Fruit fly (Drosophila melanogaster) whole organism, embryonic: ENCODE measurements around the gene CG45307.

Experiments used
- Bgb ChIP-seq: fragments of 200-800 bp; sonication (Bioruptor generic); IDR thresholded peaks from 2 replicates; pipeline ENCODE4 v1.3.6; 2022; ENCODE audit warnings: missing biosample characterization, missing genetic modification characterization; ENCODE audit not compliant: partially characterized antibody
- CG12744 ChIP-seq: fragments of 200-800 bp; sonication (Bioruptor generic); optimal IDR thresholded peaks from 2 replicates; lab custom pipeline; 2016; ENCODE audit warnings: missing biosample characterization, missing genetic modification characterization
- CG12769 ChIP-seq: fragments of 200-800 bp; sonication (Bioruptor generic); optimal IDR thresholded peaks from 2 replicates; lab custom pipeline; 2019; ENCODE audit warnings: missing biosample characterization, mild to moderate bottlenecking, missing genetic modification characterization, moderate library complexity
- CG13287 ChIP-seq: fragments of 200-800 bp; sonication (Bioruptor generic); IDR thresholded peaks from 2 replicates; pipeline ENCODE4 v1.3.6; 2022; ENCODE audit warnings: missing biosample characterization, missing genetic modification characterization; ENCODE audit not compliant: partially characterized antibody
- CG13296 ChIP-seq: fragments of 200-800 bp; sonication (Bioruptor generic); optimal IDR thresholded peaks from 3 replicates; lab custom pipeline; 2018; ENCODE audit warnings: missing biosample characterization, mild to moderate bottlenecking, missing genetic modification characterization
- CG13894 ChIP-seq: fragments of 200-800 bp; sonication (Bioruptor generic); optimal IDR thresholded peaks from 3 replicates; lab custom pipeline; 2018; ENCODE audit warnings: missing biosample characterization, mild to moderate bottlenecking, missing genetic modification characterization, moderate library complexity
- CG16863 ChIP-seq: fragments of 200-800 bp; sonication (Bioruptor generic); optimal IDR thresholded peaks from 3 replicates; lab custom pipeline; 2016; ENCODE audit warnings: missing biosample characterization, missing genetic modification characterization
- CG17829 ChIP-seq: fragments of 200-800 bp; optimal IDR thresholded peaks from 2 replicates; lab custom pipeline; 2019; ENCODE audit warnings: missing biosample characterization, mild to moderate bottlenecking, missing genetic modification characterization, moderate library complexity
- CG18011 ChIP-seq: fragments of 200-800 bp; sonication (Bioruptor generic); optimal IDR thresholded peaks from 2 replicates; lab custom pipeline; 2017; ENCODE audit warnings: missing biosample characterization, missing genetic modification characterization, mild to moderate bottlenecking, moderate library complexity, missing genotype
- CG4424 ChIP-seq: fragments of 200-800 bp; sonication (Bioruptor generic); optimal IDR thresholded peaks from 3 replicates; lab custom pipeline; 2016; ENCODE audit warnings: missing biosample characterization, missing genetic modification characterization
- CG6765 ChIP-seq: fragments of 200-800 bp; sonication (Bioruptor generic); optimal IDR thresholded peaks from 3 replicates; lab custom pipeline; 2017; ENCODE audit warnings: missing biosample characterization, mild to moderate bottlenecking, missing genetic modification characterization
- CG7556 ChIP-seq: fragments of 200-800 bp; sonication (Bioruptor generic); optimal IDR thresholded peaks from 2 replicates; lab custom pipeline; 2017; ENCODE audit warnings: missing biosample characterization, mild to moderate bottlenecking, missing genetic modification characterization
- CG7745 ChIP-seq: fragments of 200-800 bp; sonication (Bioruptor generic); optimal IDR thresholded peaks from 2 replicates; lab custom pipeline; 2018; ENCODE audit warnings: missing biosample characterization, mild to moderate bottlenecking, missing genetic modification characterization, moderate library complexity
- CG9797 ChIP-seq: fragments of 200-800 bp; sonication (Bioruptor generic); optimal IDR thresholded peaks from 3 replicates; lab custom pipeline; 2018; ENCODE audit warnings: missing biosample characterization, mild to moderate bottlenecking, missing genetic modification characterization
- D ChIP-seq, 2 experiments: fragments of 200-800 bp in 1 of 2; fragments of >200 bp in 1 of 2; sonication (Bioruptor generic) in 1 of 2; optimal IDR thresholded peaks; 2 replicates in 1 of 2; 3 replicates in 1 of 2; lab custom pipeline; 2017; ENCODE audit warnings: mild to moderate bottlenecking in 1 of 2, missing biosample characterization in 1 of 2, missing genetic modification characterization in 1 of 2, missing genetic modification reagents in 1 of 2
- Dp ChIP-seq: fragments of 200-800 bp; sonication (Bioruptor generic); optimal IDR thresholded peaks from 2 replicates; lab custom pipeline; 2018; ENCODE audit warnings: missing biosample characterization, mild to moderate bottlenecking, missing genetic modification characterization, moderate library complexity
- Eip74EF ChIP-seq, 2 experiments: fragments of 200-800 bp in 1 of 2; fragments of >200 bp in 1 of 2; sonication (Bioruptor generic) in 1 of 2; optimal IDR thresholded peaks; 2 replicates each; lab custom pipeline; 2017 to 2019; ENCODE audit warnings: missing biosample characterization in 2 of 2, missing genetic modification characterization in 2 of 2, mild to moderate bottlenecking in 1 of 2, moderate library complexity in 1 of 2
- HLH3B ChIP-seq: fragments of 200-800 bp; sonication (Bioruptor generic); IDR thresholded peaks from 2 replicates; pipeline ENCODE4 v1.3.6; 2022; ENCODE audit warnings: missing biosample characterization, missing genetic modification characterization
- Hr3 ChIP-seq: fragments of 200-800 bp; sonication (Bioruptor generic); optimal IDR thresholded peaks from 3 replicates; lab custom pipeline; 2016; ENCODE audit warnings: missing biosample characterization, missing genetic modification characterization
- Lim3 ChIP-seq: fragments of 200-800 bp; sonication (Bioruptor generic); IDR thresholded peaks from 2 replicates; pipeline ENCODE4 v1.3.6; 2022; ENCODE audit warnings: missing biosample characterization, missing genetic modification characterization
- MBD-R2 ChIP-seq: fragments of 200-800 bp; sonication (Bioruptor generic); IDR thresholded peaks from 2 replicates; pipeline ENCODE4 v1.3.6; 2022; ENCODE audit warnings: missing biosample characterization, missing genetic modification characterization
- Med ChIP-seq: fragments of 200-800 bp; sonication (Bioruptor generic); peaks from one replicate; lab custom pipeline; 2016; ENCODE audit warnings: missing biosample characterization, missing genetic modification characterization, mild to moderate bottlenecking, inconsistent platforms, moderate library complexity
- NFAT ChIP-seq: fragments of 200-800 bp; sonication (Bioruptor generic); IDR thresholded peaks from 2 replicates; pipeline ENCODE4 v1.3.6; 2022; ENCODE audit warnings: missing biosample characterization, missing genetic modification characterization
- Pdp1 ChIP-seq, 2 experiments: fragments of 200-800 bp; sonication (Bioruptor generic); optimal IDR thresholded peaks; 3 replicates each; lab custom pipeline; 2016; ENCODE audit warnings: missing biosample characterization in 2 of 2, missing genetic modification characterization in 2 of 2, mild to moderate bottlenecking in 1 of 2, moderate library complexity in 1 of 2
- aop ChIP-seq: fragments of 200-800 bp; sonication (Bioruptor generic); IDR thresholded peaks from 2 replicates; pipeline ENCODE4 v1.3.6; 2022; ENCODE audit warnings: missing biosample characterization, missing genetic modification characterization
- bbx ChIP-seq: fragments of 200-800 bp; sonication (Bioruptor generic); IDR thresholded peaks from 2 replicates; pipeline ENCODE4 v1.3.6; 2022; ENCODE audit warnings: missing biosample characterization, missing genetic modification characterization; ENCODE audit not compliant: partially characterized antibody
- bcd ChIP-seq: fragments of 200-800 bp; sonication (Bioruptor generic); optimal IDR thresholded peaks from 2 replicates; lab custom pipeline; 2017; ENCODE audit warnings: missing biosample characterization, mild to moderate bottlenecking, missing genetic modification characterization
- bsh ChIP-seq, 2 experiments: fragments of 200-800 bp; sonication (Bioruptor generic); optimal IDR thresholded peaks; 2 replicates each; lab custom pipeline; 2017 to 2018; ENCODE audit warnings: mild to moderate bottlenecking in 2 of 2, missing biosample characterization in 2 of 2, missing genetic modification characterization in 2 of 2, moderate library complexity in 1 of 2
- chinmo ChIP-seq: fragments of 200-800 bp; sonication (Bioruptor generic); IDR thresholded peaks from 4 replicates; pipeline ENCODE4 v1.3.6; 2022; ENCODE audit warnings: missing biosample characterization, missing genetic modification characterization; ENCODE audit not compliant: partially characterized antibody
- ci ChIP-seq: fragments of 200-800 bp; sonication (Bioruptor generic); IDR thresholded peaks from 3 replicates; pipeline ENCODE4 v1.3.6; 2022; ENCODE audit warnings: missing biosample characterization, missing genetic modification characterization
- exex ChIP-seq: fragments of 200-800 bp; sonication (Bioruptor generic); optimal IDR thresholded peaks from 4 replicates; lab custom pipeline; 2018; ENCODE audit warnings: missing biosample characterization, mild to moderate bottlenecking, missing genetic modification characterization, moderate library complexity
- gfzf ChIP-seq: fragments of 200-800 bp; sonication (Bioruptor generic); optimal IDR thresholded peaks from 2 replicates; lab custom pipeline; 2016; ENCODE audit warnings: missing biosample characterization, mild to moderate bottlenecking, missing genetic modification characterization, moderate library complexity
- grn ChIP-seq: fragments of 200-800 bp; sonication (Bioruptor generic); optimal IDR thresholded peaks from 3 replicates; lab custom pipeline; 2017; ENCODE audit warnings: missing biosample characterization, missing genetic modification characterization
- inv ChIP-seq: fragments of 200-800 bp; sonication (Bioruptor generic); IDR thresholded peaks from 2 replicates; pipeline ENCODE4 v1.3.6; 2022; ENCODE audit warnings: missing biosample characterization, missing genetic modification characterization; ENCODE audit not compliant: partially characterized antibody
- kni ChIP-seq: fragments of 200-800 bp; sonication (Bioruptor generic); optimal IDR thresholded peaks from 3 replicates; lab custom pipeline; 2017; ENCODE audit warnings: mild to moderate bottlenecking, missing biosample characterization, missing genetic modification reagents, missing genetic modification characterization
- mirr ChIP-seq: fragments of 200-800 bp; sonication (Bioruptor generic); optimal IDR thresholded peaks from 3 replicates; lab custom pipeline; 2018; ENCODE audit warnings: missing biosample characterization, mild to moderate bottlenecking, missing genetic modification characterization
- pita ChIP-seq: fragments of 200-800 bp; sonication (Bioruptor generic); optimal IDR thresholded peaks from 2 replicates; lab custom pipeline; 2017; ENCODE audit warnings: missing biosample characterization, mild to moderate bottlenecking, missing genetic modification characterization
- run ChIP-seq: fragments of 200-800 bp; sonication (Bioruptor generic); optimal IDR thresholded peaks from 3 replicates; lab custom pipeline; 2018; ENCODE audit warnings: missing biosample characterization, mild to moderate bottlenecking, missing genetic modification characterization
- sd ChIP-seq: fragments of 200-800 bp; sonication (Bioruptor generic); optimal IDR thresholded peaks from 3 replicates; lab custom pipeline; 2018; ENCODE audit warnings: missing biosample characterization, mild to moderate bottlenecking, missing genetic modification characterization, moderate library complexity
- sr ChIP-seq: fragments of 200-800 bp; sonication (Bioruptor generic); IDR thresholded peaks from 3 replicates; pipeline ENCODE4 v1.3.6; 2022; ENCODE audit warnings: missing biosample characterization, missing genetic modification characterization
- sug ChIP-seq: fragments of 200-800 bp; optimal IDR thresholded peaks from 2 replicates; lab custom pipeline; 2019; ENCODE audit warnings: missing biosample characterization, mild to moderate bottlenecking, missing genetic modification characterization, moderate library complexity
- tna ChIP-seq: fragments of 200-800 bp; sonication (Bioruptor generic); IDR thresholded peaks from 2 replicates; pipeline ENCODE4 v1.3.6; 2022; ENCODE audit warnings: missing biosample characterization, missing genetic modification characterization; ENCODE audit not compliant: partially characterized antibody
- twi ChIP-seq: fragments of 200-800 bp; optimal IDR thresholded peaks from 2 replicates; lab custom pipeline; 2019; ENCODE audit warnings: missing biosample characterization, mild to moderate bottlenecking, missing genetic modification characterization, moderate library complexity
- vvl ChIP-seq: fragments of 200-800 bp; sonication (Bioruptor generic); IDR thresholded peaks from 2 replicates; pipeline ENCODE4 v1.3.6; 2022; ENCODE audit warnings: missing biosample characterization, missing genetic modification characterization

Gene CG45307

DNA sequence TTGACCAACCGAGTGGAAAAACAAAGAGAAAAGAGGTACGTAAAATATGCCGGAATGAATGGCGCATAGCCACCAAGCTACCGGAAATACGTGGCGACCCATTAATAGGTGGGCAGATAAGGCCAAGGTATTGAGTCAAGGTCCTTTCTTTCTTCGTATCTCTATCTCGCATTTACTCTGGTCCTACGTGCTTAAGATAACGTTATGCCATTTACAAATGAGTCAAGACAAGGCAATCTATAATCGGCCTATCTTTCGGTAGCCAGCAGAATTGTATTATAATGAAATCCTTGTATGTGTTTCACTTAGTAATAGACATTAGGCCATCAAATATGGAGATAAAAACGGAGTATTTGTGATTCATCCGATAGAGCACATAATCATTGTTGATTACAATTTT, 35.5 kb downstream of the CG45307 start:
- no peak for TF ChIP-seq bbx (GFP tag; lab: Robert Waterston, UW)
- no peak for TF ChIP-seq Lim3
- no peak for TF ChIP-seq HLH3B (GFP tag; lab: Robert Waterston, UW)
- peak; percentile 21; the same call in 1 of the 2 replicates for TF ChIP-seq NFAT (GFP tag; lab: Robert Waterston, UW)
- no peak for TF ChIP-seq kni (GFP tag; lab: Kevin White, UChicago)
- TF ChIP-seq D (optimal IDR thresholded peaks at IDR 0.05; lab: Kevin White, UChicago): no peak
- TF ChIP-seq D (GFP tag; optimal IDR thresholded peaks at IDR 0.05; lab: Kevin White, UChicago): no peak
- TF ChIP-seq CG7745 (tag; lab: Kevin White, UChicago): no peak
- peak; percentile 14 for TF ChIP-seq sug (tag; lab: Kevin White, UChicago)
- TF ChIP-seq Hr3 (GFP tag; lab: Kevin White, UChicago): no peak
- TF ChIP-seq mirr: peak; percentile 7
- no peak for TF ChIP-seq CG7556
- no peak for TF ChIP-seq bsh (GFP tag; optimal IDR thresholded peaks at IDR 0.05; lab: Kevin White, UChicago)
- TF ChIP-seq grn (GFP tag; lab: Kevin White, UChicago): peak; percentile 44
- TF ChIP-seq CG9797 (GFP tag; lab: Kevin White, UChicago): no peak
- peak; percentile 73 for TF ChIP-seq exex
- TF ChIP-seq sd (tag; lab: Kevin White, UChicago): peak; percentile 29
- peak; percentile 5 for TF ChIP-seq Med (GFP tag; lab: Kevin White, UChicago)

DNA sequence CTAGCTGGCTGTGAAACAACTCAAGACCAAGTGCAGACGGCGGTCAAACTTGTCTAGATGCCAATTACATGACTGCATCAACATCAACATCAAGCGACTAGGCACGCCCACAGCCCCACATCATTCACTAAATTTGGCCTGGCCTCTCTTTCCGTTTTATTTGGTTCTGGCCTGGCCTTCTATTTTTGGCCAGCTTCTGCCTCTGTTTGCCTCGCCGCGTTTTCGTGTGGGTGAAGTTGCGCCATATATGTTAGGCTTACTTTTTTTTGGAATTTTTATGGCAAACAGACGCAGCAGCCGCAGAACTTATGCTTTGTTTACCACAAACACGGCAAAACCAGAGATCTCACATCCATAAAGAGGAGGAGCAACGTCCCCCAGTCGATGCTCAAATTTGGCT, 36.5 kb downstream of the CG45307 start:
- TF ChIP-seq chinmo (0 out of 4 replicates have a peak, but pooled peaks have one; percentile 68), inv (GFP tag; lab: Robert Waterston, UW) (no peak), Med (GFP tag; lab: Kevin White, UChicago) (peak; percentile 59), CG18011 (GFP tag; lab: Kevin White, UChicago) (no peak), sr (GFP tag; lab: Robert Waterston, UW) (peak; percentile 95), Eip74EF (GFP tag; optimal IDR thresholded peaks at IDR 0.05; lab: Kevin White, UChicago) (peak in 1 of 2 experiments; percentile 6), CG6765 (peak; percentile 21), CG12769 (peak; percentile 43), twi (tag; lab: Kevin White, UChicago) (peak; percentile 30), ci (GFP tag; lab: Robert Waterston, UW) (peak; percentile 48; the same call in 1 of the 3 replicates), sd (tag; lab: Kevin White, UChicago) (peak; percentile 92), CG13894 (tag; lab: Kevin White, UChicago) (peak; percentile 37), CG4424 (GFP tag; lab: Kevin White, UChicago) (no peak), run (peak; percentile 44), aop (0 out of 2 replicates have a peak, but pooled peaks have one; percentile 15)

DNA sequence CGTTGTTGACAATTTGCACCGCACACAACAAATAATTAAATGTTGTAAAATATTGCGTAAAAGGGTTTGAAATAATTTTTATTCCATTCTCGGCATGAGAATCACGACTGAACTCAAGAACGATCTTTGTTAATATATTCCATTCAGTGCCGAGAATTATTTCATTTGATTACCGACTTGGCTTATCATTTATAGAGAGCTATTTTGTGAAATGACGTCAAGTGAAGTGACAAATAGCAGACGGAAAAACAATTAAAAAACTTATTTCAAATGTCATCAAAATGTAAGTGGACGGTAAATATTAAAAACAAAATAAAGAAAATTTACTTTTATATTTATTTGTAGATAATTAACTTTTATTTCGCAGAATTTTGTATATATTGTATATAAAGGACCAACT, 37.4 kb downstream of the CG45307 start:
- TF ChIP-seq gfzf (no peak), Pdp1 (GFP tag; optimal IDR thresholded peaks at IDR 0.05; lab: Kevin White, UChicago) (peak in 1 of 2 experiments; percentile 23)

DNA sequence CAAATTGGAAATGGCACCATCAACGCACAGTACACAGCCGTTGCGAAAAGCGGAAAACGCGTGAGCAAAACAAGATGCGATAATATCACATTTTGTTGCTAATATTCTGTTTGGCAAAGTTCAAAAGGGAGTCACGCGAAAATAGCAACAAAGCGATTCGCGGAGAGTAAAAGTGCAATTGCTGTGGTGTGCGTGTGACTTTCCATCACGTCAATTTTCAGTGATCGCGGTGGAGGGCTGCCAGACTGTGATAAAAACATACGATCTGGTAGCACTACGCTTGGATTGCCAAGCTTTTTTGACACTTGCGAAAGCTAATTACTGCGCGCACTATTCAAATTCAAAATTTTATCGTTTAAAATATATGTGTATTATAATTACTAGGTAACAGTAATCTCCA, 42.5 kb downstream of the CG45307 start, which contains the start of gene Hnf4:
Gene Hnf4 (minus strand): TSS at position 199 of the 400 bp plus-strand sequence.
- peak; percentile 34; the same call in 1 of the 2 replicates for TF ChIP-seq CG13287
- no peak for TF ChIP-seq Lim3
- peak; percentile 14 for TF ChIP-seq CG12744 (GFP tag; lab: Kevin White, UChicago)
- peak; percentile 93 for TF ChIP-seq Dp
- TF ChIP-seq Med (GFP tag; lab: Kevin White, UChicago): peak; percentile 63
- TF ChIP-seq vvl: no peak
- no peak for TF ChIP-seq CG16863 (GFP tag; lab: Kevin White, UChicago)
- TF ChIP-seq MBD-R2 (GFP tag; lab: Robert Waterston, UW): peak; percentile 37
- peak; percentile 32 for TF ChIP-seq CG12769
- TF ChIP-seq CG17829 (tag; lab: Kevin White, UChicago): no peak
- TF ChIP-seq CG13296 (GFP tag; lab: Kevin White, UChicago): no peak
- TF ChIP-seq ci (GFP tag; lab: Robert Waterston, UW): 0 out of 3 replicates have a peak, but pooled peaks have one; percentile 21
- TF ChIP-seq Bgb (GFP tag; lab: Robert Waterston, UW): peak; percentile 56
- 0 out of 2 replicates have a peak, but pooled peaks have one; percentile 42 for TF ChIP-seq tna (GFP tag; lab: Robert Waterston, UW)
- TF ChIP-seq pita (GFP tag; lab: Kevin White, UChicago): no peak
- TF ChIP-seq bcd: no peak
